Fruit fly (Drosophila melanogaster) whole organism, embryonic: Measurements from ENCODE around the gene CG15728.

Experiments
- CG14667 ChIP-seq: fragments of 200-800 bp; sonication (Bioruptor generic); IDR thresholded peaks from 2 replicates; pipeline ENCODE4 v1.3.6; 2022; ENCODE audit warnings: missing biosample characterization, missing genetic modification characterization
- CG17568 ChIP-seq: fragments of 200-800 bp; sonication (Bioruptor generic); optimal IDR thresholded peaks from 2 replicates; lab custom pipeline; 2018; ENCODE audit warnings: missing biosample characterization, mild to moderate bottlenecking, missing genetic modification characterization, moderate library complexity
- CG7556 ChIP-seq: fragments of 200-800 bp; sonication (Bioruptor generic); optimal IDR thresholded peaks from 2 replicates; lab custom pipeline; 2017; ENCODE audit warnings: missing biosample characterization, mild to moderate bottlenecking, missing genetic modification characterization
- Hr51 ChIP-seq, 2 experiments: fragments of 200-800 bp; sonication (Bioruptor generic); optimal IDR thresholded peaks; 2 replicates in 1 of 2; 3 replicates in 1 of 2; lab custom pipeline; 2016 to 2018; ENCODE audit warnings: missing biosample characterization in 2 of 2, missing genetic modification characterization in 2 of 2, mild to moderate bottlenecking in 1 of 2, moderate library complexity in 1 of 2
- Jarid2 ChIP-seq: fragments of 200-800 bp; sonication (Bioruptor generic); optimal IDR thresholded peaks from 3 replicates; lab custom pipeline; 2017; ENCODE audit warnings: mild to moderate bottlenecking, missing biosample characterization, missing genetic modification reagents, missing genetic modification characterization
- MESR4 ChIP-seq: fragments of 200-800 bp; sonication (Bioruptor generic); optimal IDR thresholded peaks from 2 replicates; lab custom pipeline; 2018; ENCODE audit warnings: missing biosample characterization, mild to moderate bottlenecking, missing genetic modification characterization, moderate library complexity
- Myb ChIP-seq: fragments of 200-800 bp; sonication (Bioruptor generic); optimal IDR thresholded peaks from 2 replicates; lab custom pipeline; 2016; ENCODE audit warnings: missing biosample characterization, missing genetic modification characterization
- fru ChIP-seq: fragments of >200 bp; optimal IDR thresholded peaks from 2 replicates; lab custom pipeline; 2017
- gem ChIP-seq: fragments of 200-800 bp; sonication (Bioruptor generic); optimal IDR thresholded peaks from 2 replicates; lab custom pipeline; 2019; ENCODE audit warnings: missing biosample characterization, mild to moderate bottlenecking, missing genetic modification characterization, moderate library complexity
- org-1 ChIP-seq: fragments of 200-800 bp; sonication (Bioruptor generic); optimal IDR thresholded peaks from 2 replicates; lab custom pipeline; 2017; ENCODE audit warnings: missing biosample characterization, missing genetic modification characterization

DNA sequence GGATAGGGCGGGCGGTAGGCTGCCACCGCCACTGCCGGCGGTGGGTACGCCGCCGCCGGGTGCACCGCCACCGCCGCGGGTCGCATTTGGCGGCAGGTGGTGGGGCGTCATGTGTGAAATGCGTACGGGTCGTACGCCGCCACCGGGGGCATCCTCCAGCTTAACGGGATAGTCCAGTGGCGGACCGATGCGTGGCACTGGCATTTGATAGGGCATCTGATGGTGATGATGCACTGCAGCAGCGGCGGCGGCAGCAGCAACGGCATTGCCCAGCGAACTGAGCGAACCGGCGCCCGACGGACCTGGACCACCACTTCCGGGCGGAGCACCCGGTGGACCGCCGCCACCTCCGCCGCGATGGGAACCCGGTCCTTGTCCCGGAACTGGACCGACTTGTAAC lies 42.2 kb upstream of the CG15728 start:
- no peak for TF ChIP-seq CG14667 (GFP tag; lab: Robert Waterston, UW)
- no peak for TF ChIP-seq CG7556 (GFP tag; lab: Kevin White, UChicago)
- no peak for TF ChIP-seq Hr51 (GFP tag; optimal IDR thresholded peaks at IDR 0.05; lab: Kevin White, UChicago)
- TF ChIP-seq Myb, result no peak
- no peak for TF ChIP-seq gem (tag; lab: Kevin White, UChicago)
- no peak for TF ChIP-seq CG17568
- TF ChIP-seq Jarid2 (GFP tag; lab: Kevin White, UChicago), result no peak
- TF ChIP-seq MESR4 (GFP tag; lab: Kevin White, UChicago), result no peak
- TF ChIP-seq org-1 (GFP tag; lab: Kevin White, UChicago), result no peak
- no peak for TF ChIP-seq fru (lab: Kevin White, UChicago)
